Fruit fly (Drosophila melanogaster): ENCODE measurements around the gene CG8353.

CG8353 gene

dm6 chr2L:8211070-8211469 lies 2.8 kb upstream of the CG8353 start, which contains the start of gene Ssb-c31a (continued):
- TF ChIP-seq trh (GFP tag; optimal IDR thresholded peaks at IDR 0.05) = no peak
- peak; percentile 53 for TF ChIP-seq CG2678 (tag; optimal IDR thresholded peaks at IDR 0.05)
- peak; percentile 62 for TF ChIP-seq Hsf (GFP tag; optimal IDR thresholded peaks at IDR 0.05)
- 0 out of 2 replicates have a peak, but pooled peaks have one; percentile 17 for TF ChIP-seq rib (GFP tag; IDR thresholded peaks at IDR 0.05)
- peak; percentile 69 for TF ChIP-seq HLH4C (GFP tag; IDR thresholded peaks at IDR 0.05; ENCODE audit: partially characterized antibody)
- TF ChIP-seq Asciz (GFP tag; optimal IDR thresholded peaks at IDR 0.05) = no peak
- no peak for TF ChIP-seq Lpt (GFP tag; optimal IDR thresholded peaks at IDR 0.05)
- TF ChIP-seq CG8924 (tag; optimal IDR thresholded peaks at IDR 0.05) = peak; percentile 23
- peak; percentile 55 for TF ChIP-seq CG1792 (GFP tag; optimal IDR thresholded peaks at IDR 0.05)
- peak; percentile 68 for TF ChIP-seq GATAe (GFP tag; conservative IDR thresholded peaks at IDR 0.05)
- peak; percentile 70 for TF ChIP-seq CG15479 (GFP tag; optimal IDR thresholded peaks at IDR 0.05)
- TF ChIP-seq bbx (GFP tag; IDR thresholded peaks at IDR 0.05; ENCODE audit: partially characterized antibody) = peak; percentile 40; the same call in 1 of the 2 replicates
- peak; percentile 7 for TF ChIP-seq jumu (GFP tag; optimal IDR thresholded peaks at IDR 0.05)
- TF ChIP-seq luna (GFP tag; optimal IDR thresholded peaks at IDR 0.05) = no peak
- TF ChIP-seq ATbp (GFP tag; optimal IDR thresholded peaks at IDR 0.05) = no peak
- TF ChIP-seq CG3847 (GFP tag; IDR thresholded peaks at IDR 0.05) = peak; percentile 81
- peak; percentile 40; the same call in 1 of the 2 replicates for TF ChIP-seq Atf6 (GFP tag; IDR thresholded peaks at IDR 0.05)
- TF ChIP-seq danr (GFP tag; IDR thresholded peaks at IDR 0.05) = no peak
- TF ChIP-seq Xrp1 (GFP tag; IDR thresholded peaks at IDR 0.05) = peak; percentile 57
- TF ChIP-seq CG16779 (GFP tag; IDR thresholded peaks at IDR 0.05) = no peak
- no peak for TF ChIP-seq ci (GFP tag; IDR thresholded peaks at IDR 0.05)
- TF ChIP-seq sd (tag; optimal IDR thresholded peaks at IDR 0.05) = peak; percentile 61
- TF ChIP-seq CG6791 (GFP tag; IDR thresholded peaks at IDR 0.05; ENCODE audit: partially characterized antibody) = no peak
- peak; percentile 15 for TF ChIP-seq CG9797 (GFP tag; optimal IDR thresholded peaks at IDR 0.05)
- TF ChIP-seq ems (GFP tag; optimal IDR thresholded peaks at IDR 0.05) = peak; percentile 42
- peak; percentile 64 for TF ChIP-seq gro (GFP tag; optimal IDR thresholded peaks at IDR 0.05)
- TF ChIP-seq repo (GFP tag; optimal IDR thresholded peaks at IDR 0.05) = peak; percentile 22
- peak; percentile 84 for TF ChIP-seq lilli (GFP tag; optimal IDR thresholded peaks at IDR 0.05)
- TF ChIP-seq CG8944 (GFP tag; optimal IDR thresholded peaks at IDR 0.05) = no peak
- no peak for TF ChIP-seq Sox102F (GFP tag; optimal IDR thresholded peaks at IDR 0.05)
- no peak for TF ChIP-seq ken (GFP tag; IDR thresholded peaks at IDR 0.05)
- peak; percentile 50 for TF ChIP-seq CG15514 (GFP tag; optimal IDR thresholded peaks at IDR 0.05)
- TF ChIP-seq CG4282 (GFP tag; optimal IDR thresholded peaks at IDR 0.05) = no peak
- no peak for TF ChIP-seq CG8478 (optimal IDR thresholded peaks at IDR 0.05)
- TF ChIP-seq bsh (GFP tag; optimal IDR thresholded peaks at IDR 0.05) = peak in 1 of 2 experiments; percentile 45
- TF ChIP-seq CG8290 (GFP tag; optimal IDR thresholded peaks at IDR 0.05) = peak; percentile 71
- TF ChIP-seq CG8290 (tag; optimal IDR thresholded peaks at IDR 0.05) = peak; percentile 54 to 61
- TF ChIP-seq dpn (GFP tag; optimal IDR thresholded peaks at IDR 0.05) = peak; percentile 48 to 57
- TF ChIP-seq CG3995 (GFP tag; optimal IDR thresholded peaks at IDR 0.05) = peak; percentile 46
- 0 out of 2 replicates have a peak, but pooled peaks have one; percentile 24 for TF ChIP-seq ranshi (GFP tag; IDR thresholded peaks at IDR 0.05)
- TF ChIP-seq CG4854 (GFP tag; optimal IDR thresholded peaks at IDR 0.05) = peak; percentile 45
- peak; percentile 85 for TF ChIP-seq BEAF-32 (GFP tag; optimal IDR thresholded peaks at IDR 0.05)
- TF ChIP-seq Ssrp (tag; optimal IDR thresholded peaks at IDR 0.05) = peak; percentile 15
- peak; percentile 59 for TF ChIP-seq pum (GFP tag; optimal IDR thresholded peaks at IDR 0.05)
- peak; percentile 44 for TF ChIP-seq CG33557 (GFP tag; optimal IDR thresholded peaks at IDR 0.05)
- TF ChIP-seq NC2α (GFP tag; optimal IDR thresholded peaks at IDR 0.05) = no peak
- TF ChIP-seq scrt (GFP tag; optimal IDR thresholded peaks at IDR 0.05) = peak; percentile 6
- no peak for TF ChIP-seq abd-A (tag; optimal IDR thresholded peaks at IDR 0.05)
- TF ChIP-seq dimm (GFP tag; IDR thresholded peaks at IDR 0.05) = no peak
- TF ChIP-seq Abd-B (GFP tag; optimal IDR thresholded peaks at IDR 0.05) = peak; percentile 28
- TF ChIP-seq crp (GFP tag; optimal IDR thresholded peaks at IDR 0.05) = peak in 1 of 2 experiments; percentile 60

All from whole organism, embryonic.